Worm (Caenorhabditis elegans) whole organism, young adult: ENCODE measurements around the gene C09B8.3.
A peak's percentile ranks its signal among the peaks of the same experiment; 100 is the strongest.

ENCODE experiments used
- B0336.3 ChIP-seq: fragments of 200-800 bp; sonication (Bioruptor generic); IDR thresholded peaks from 2 replicates; pipeline ENCODE4 v1.3.6; 2022; ENCODE audit warnings: missing genetic modification characterization, missing compliant biosample characterization
- C17E4.6 ChIP-seq: fragments of 200-800 bp; sonication (Bioruptor generic); IDR thresholded peaks from 2 replicates; pipeline ENCODE4 v1.3.6; 2022; ENCODE audit warnings: missing genetic modification reagents, missing genetic modification characterization, missing compliant biosample characterization
- D2030.7 ChIP-seq: fragments of 200-800 bp; sonication (Bioruptor generic); IDR thresholded peaks from 2 replicates; pipeline ENCODE4 v1.3.6; 2022; ENCODE audit warnings: missing genetic modification reagents, missing genetic modification characterization, missing compliant biosample characterization
- F23B12.7 ChIP-seq: sonication (generic microtip); optimal IDR thresholded peaks from 2 replicates; lab custom pipeline; 2017; ENCODE audit warnings: missing genetic modification characterization, mild to moderate bottlenecking, missing compliant biosample characterization, antibody characterized with exemption, moderate library complexity; ENCODE audit not compliant: insufficient read depth
- F37B4.10 ChIP-seq: fragments of 200-800 bp; sonication (Bioruptor generic); IDR thresholded peaks from 2 replicates; pipeline ENCODE4 v1.3.6; 2022; ENCODE audit warnings: missing genetic modification characterization, missing compliant biosample characterization
- F39B2.1 ChIP-seq: fragments of 200-800 bp; sonication (Bioruptor generic); IDR thresholded peaks from 2 replicates; pipeline ENCODE4 v1.3.6; 2022; ENCODE audit warnings: missing genetic modification reagents, missing genetic modification characterization, missing compliant biosample characterization
- F57A8.1 ChIP-seq: fragments of 200-800 bp; sonication (Bioruptor generic); optimal IDR thresholded peaks from 2 replicates; lab custom pipeline; 2018; ENCODE audit warnings: mild to moderate bottlenecking, missing genetic modification characterization, moderate library complexity, missing compliant biosample characterization
- K12H6.12 ChIP-seq: fragments of 200-800 bp; sonication (Bioruptor generic); optimal IDR thresholded peaks from 2 replicates; lab custom pipeline; 2018; ENCODE audit warnings: mild to moderate bottlenecking, missing genetic modification characterization, missing compliant biosample characterization
- ZK185.1 ChIP-seq: sonication (generic microtip); optimal IDR thresholded peaks from 2 replicates; lab custom pipeline; 2016; ENCODE audit warnings: mild to moderate bottlenecking, missing genetic modification characterization, missing compliant biosample characterization; ENCODE audit not compliant: poor library complexity, severe bottlenecking
- akir-1 ChIP-seq: fragments of 200-800 bp; sonication (Bioruptor generic); optimal IDR thresholded peaks from 2 replicates; lab custom pipeline; 2018; ENCODE audit warnings: mild to moderate bottlenecking, missing genetic modification characterization, moderate library complexity, missing compliant biosample characterization
- aptf-2 ChIP-seq: fragments of 200-800 bp; sonication (Bioruptor generic); conservative IDR thresholded peaks from 2 replicates; pipeline ENCODE4 v1.3.6; 2022; ENCODE audit warnings: missing genetic modification reagents, missing genetic modification characterization, missing compliant biosample characterization
- athp-1 ChIP-seq: sonication (generic microtip); optimal IDR thresholded peaks from 2 replicates; lab custom pipeline; 2017; ENCODE audit warnings: mild to moderate bottlenecking, missing genetic modification characterization, missing compliant biosample characterization
- attf-3 ChIP-seq: fragments of 200-800 bp; sonication (Bioruptor generic); conservative IDR thresholded peaks from 2 replicates; pipeline ENCODE4 v1.3.6; 2022; ENCODE audit warnings: missing genetic modification reagents, missing genetic modification characterization, missing compliant biosample characterization
- bed-2 ChIP-seq: fragments of 200-800 bp; sonication (Bioruptor generic); IDR thresholded peaks from 2 replicates; pipeline ENCODE4 v1.3.6; 2022; ENCODE audit warnings: missing genetic modification reagents, missing genetic modification characterization, missing compliant biosample characterization
- ccch-3 ChIP-seq: fragments of 200-800 bp; sonication (Bioruptor generic); optimal IDR thresholded peaks from 2 replicates; lab custom pipeline; 2018; ENCODE audit warnings: mild to moderate bottlenecking, missing genetic modification characterization, missing compliant biosample characterization
- ceh-100 ChIP-seq: fragments of 200-800 bp; sonication (Bioruptor generic); IDR thresholded peaks from 2 replicates; pipeline ENCODE4 v1.3.6; 2022; ENCODE audit warnings: missing genetic modification reagents, missing genetic modification characterization, missing compliant biosample characterization
- ceh-79 ChIP-seq: sonication (generic microtip); optimal IDR thresholded peaks from 2 replicates; lab custom pipeline; 2017; ENCODE audit warnings: mild to moderate bottlenecking, missing genetic modification characterization, missing compliant biosample characterization
- dpff-1 ChIP-seq: sonication (generic microtip); optimal IDR thresholded peaks from 2 replicates; lab custom pipeline; 2017; ENCODE audit warnings: mild to moderate bottlenecking, missing genetic modification characterization, missing compliant biosample characterization
- efl-1 ChIP-seq: fragments of 150-350 bp; optimal IDR thresholded peaks from 2 replicates; lab custom pipeline; 2014; ENCODE audit warnings: missing biosample characterization, missing genetic modification reagents, missing genetic modification characterization
- egl-18 ChIP-seq: fragments of 200-800 bp; sonication (Bioruptor generic); IDR thresholded peaks from 2 replicates; pipeline ENCODE4 v1.3.6; 2022; ENCODE audit warnings: missing genetic modification reagents, missing genetic modification characterization, missing compliant biosample characterization
- egl-44 ChIP-seq: fragments of 200-800 bp; sonication (Bioruptor generic); IDR thresholded peaks from 2 replicates; pipeline ENCODE4 v1.3.6; 2022; ENCODE audit warnings: missing genetic modification reagents, missing genetic modification characterization, missing compliant biosample characterization
- ets-4 ChIP-seq: fragments of 200-800 bp; sonication (Bioruptor generic); optimal IDR thresholded peaks from 2 replicates; lab custom pipeline; 2018; ENCODE audit warnings: mild to moderate bottlenecking, missing genetic modification characterization, missing compliant biosample characterization
- gei-17 ChIP-seq: fragments of 200-800 bp; sonication (Bioruptor generic); optimal IDR thresholded peaks from 2 replicates; lab custom pipeline; 2018; ENCODE audit warnings: mild to moderate bottlenecking, missing genetic modification characterization, missing compliant biosample characterization
- hlh-12 ChIP-seq: sonication (generic microtip); optimal IDR thresholded peaks from 2 replicates; lab custom pipeline; 2016; ENCODE audit warnings: missing genetic modification characterization, missing compliant biosample characterization
- hlh-26 ChIP-seq: fragments of 200-800 bp; sonication (Bioruptor generic); conservative IDR thresholded peaks from 2 replicates; pipeline ENCODE4 v1.3.6; 2022; ENCODE audit warnings: missing genetic modification reagents, missing genetic modification characterization, missing compliant biosample characterization
- hmg-1.2 ChIP-seq: fragments of 200-800 bp; sonication (Bioruptor generic); IDR thresholded peaks from 2 replicates; pipeline ENCODE4 v1.3.6; 2022; ENCODE audit warnings: missing genetic modification reagents, missing genetic modification characterization, missing compliant biosample characterization
- hrde-1 ChIP-seq: sonication (generic microtip); optimal IDR thresholded peaks from 2 replicates; lab custom pipeline; 2016; ENCODE audit warnings: missing genetic modification characterization, mild to moderate bottlenecking, missing compliant biosample characterization, moderate library complexity, missing genotype, missing genetic modification reagents, borderline replicate concordance
- lag-1 ChIP-seq: fragments of 200-800 bp; sonication (Bioruptor generic); IDR thresholded peaks from 2 replicates; pipeline ENCODE4 v1.3.6; 2022; ENCODE audit warnings: missing genetic modification reagents, missing genetic modification characterization, missing compliant biosample characterization
- lin-35 ChIP-seq, 3 experiments: fragments of 150-350 bp in 2 of 3; sonication (generic microtip) in 1 of 3; optimal IDR thresholded peaks; 2 replicates each; lab custom pipeline; 2014 to 2018; ENCODE audit warnings: missing biosample characterization in 3 of 3, missing genetic modification characterization in 3 of 3, missing genetic modification reagents in 3 of 3
- lir-1 ChIP-seq: fragments of 200-800 bp; sonication (Bioruptor generic); conservative IDR thresholded peaks from 2 replicates; pipeline ENCODE4 v1.3.6; 2022; ENCODE audit warnings: missing genetic modification reagents, missing genetic modification characterization, missing compliant biosample characterization
- lsl-1 ChIP-seq: fragments of 200-800 bp; sonication (Bioruptor generic); optimal IDR thresholded peaks from 2 replicates; lab custom pipeline; 2018; ENCODE audit warnings: mild to moderate bottlenecking, missing genetic modification characterization, moderate library complexity, missing compliant biosample characterization
- madf-6 ChIP-seq: fragments of 200-800 bp; sonication (Bioruptor generic); IDR thresholded peaks from 2 replicates; pipeline ENCODE4 v1.3.6; 2022; ENCODE audit warnings: missing genetic modification reagents, missing genetic modification characterization, missing compliant biosample characterization
- nfya-1 ChIP-seq: sonication (generic microtip); optimal IDR thresholded peaks from 2 replicates; lab custom pipeline; 2017; ENCODE audit warnings: antibody characterized with exemption, missing compliant biosample characterization, missing genetic modification characterization, borderline replicate concordance; ENCODE audit not compliant: insufficient read depth
- nhr-27 ChIP-seq: fragments of 200-800 bp; sonication (Bioruptor generic); optimal IDR thresholded peaks from 2 replicates; lab custom pipeline; 2018; ENCODE audit warnings: mild to moderate bottlenecking, missing genetic modification characterization, moderate library complexity, missing compliant biosample characterization
- nhr-80 ChIP-seq: sonication (generic microtip); optimal IDR thresholded peaks from 2 replicates; lab custom pipeline; 2016; ENCODE audit warnings: missing genetic modification characterization, missing compliant biosample characterization
- nhr-90 ChIP-seq: sonication (generic microtip); optimal IDR thresholded peaks from 2 replicates; lab custom pipeline; 2016; ENCODE audit warnings: missing genotype, mild to moderate bottlenecking, missing genetic modification characterization, missing compliant biosample characterization
- pha-4 ChIP-seq: fragments of 150-350 bp; sonication (generic microtip); optimal IDR thresholded peaks from 2 replicates; lab custom pipeline; 2014; ENCODE audit warnings: missing biosample characterization, missing genetic modification reagents, missing genetic modification characterization
- sea-2 ChIP-seq: fragments of 200-800 bp; sonication (Bioruptor generic); IDR thresholded peaks from 2 replicates; pipeline ENCODE4 v1.3.6; 2022; ENCODE audit warnings: missing genetic modification characterization, missing compliant biosample characterization
- snpc-1.3 ChIP-seq: sonication (generic microtip); optimal IDR thresholded peaks from 2 replicates; lab custom pipeline; 2017; ENCODE audit warnings: missing genetic modification characterization, mild to moderate bottlenecking, missing compliant biosample characterization, antibody characterized with exemption, moderate library complexity, missing genotype, missing genetic modification reagents; ENCODE audit not compliant: insufficient read depth
- somi-1 ChIP-seq: fragments of 200-800 bp; sonication (Bioruptor generic); optimal IDR thresholded peaks from 2 replicates; lab custom pipeline; 2018; ENCODE audit warnings: mild to moderate bottlenecking, missing genetic modification characterization, missing compliant biosample characterization
- sptf-2 ChIP-seq: fragments of 200-800 bp; sonication (Bioruptor generic); optimal IDR thresholded peaks from 2 replicates; lab custom pipeline; 2018; ENCODE audit warnings: mild to moderate bottlenecking, missing genetic modification characterization, missing compliant biosample characterization
- zfh-2 ChIP-seq: fragments of 200-800 bp; sonication (Bioruptor generic); conservative IDR thresholded peaks from 2 replicates; pipeline ENCODE4 v1.3.6; 2022; ENCODE audit warnings: missing genetic modification reagents, missing genetic modification characterization, missing compliant biosample characterization
- ztf-18 ChIP-seq: sonication (generic microtip); optimal IDR thresholded peaks from 2 replicates; lab custom pipeline; 2016; ENCODE audit warnings: missing genotype, mild to moderate bottlenecking, missing genetic modification characterization, missing compliant biosample characterization
- ztf-28 ChIP-seq: fragments of 200-800 bp; sonication (Bioruptor generic); IDR thresholded peaks from 2 replicates; pipeline ENCODE4 v1.3.6; 2022; ENCODE audit warnings: missing genetic modification reagents, missing genetic modification characterization, missing compliant biosample characterization
- ztf-3 ChIP-seq: fragments of 200-800 bp; sonication (Bioruptor generic); optimal IDR thresholded peaks from 2 replicates; lab custom pipeline; 2018; ENCODE audit warnings: mild to moderate bottlenecking, missing genetic modification characterization, missing compliant biosample characterization

Gene C09B8.3

DNA sequence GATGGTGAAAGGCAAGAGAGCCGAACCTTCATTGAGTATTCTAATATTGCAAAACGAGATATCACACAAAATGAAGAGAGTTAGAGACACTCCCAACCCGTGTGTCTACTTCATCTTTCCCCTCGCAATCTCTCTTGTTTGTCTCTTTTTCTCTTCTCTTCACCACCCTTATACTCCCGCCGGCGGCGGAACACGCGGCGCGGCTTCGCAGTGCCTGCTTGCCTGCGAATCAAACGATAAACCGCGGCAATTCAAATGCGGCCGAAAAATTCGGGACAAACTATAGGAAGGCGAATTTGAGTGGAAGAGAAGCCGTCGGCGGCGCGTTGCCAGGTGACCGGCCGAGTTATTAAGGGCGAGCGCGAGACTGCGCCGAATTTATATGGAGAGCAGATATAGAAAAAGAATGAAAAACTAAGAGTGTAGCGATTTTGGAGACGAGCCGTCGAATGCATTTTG lies 25.9 kb downstream of the C09B8.3 start, which contains the start of gene klp-13 (continued):
- TF ChIP-seq nhr-90: no peak
- TF ChIP-seq hmg-1.2 (GFP tag; lab: Robert Waterston, UW): peak; percentile 87
- TF ChIP-seq B0336.3 (GFP tag; lab: Robert Waterston, UW): no peak; the same call in 1 of the 2 replicates
- TF ChIP-seq athp-1 (tag; lab: Kevin White, UChicago): no peak
- no peak for TF ChIP-seq hrde-1 (tag; lab: Kevin White, UChicago)
- TF ChIP-seq K12H6.12: peak; percentile 90
- no peak for TF ChIP-seq hlh-12 (tag; lab: Kevin White, UChicago)
- no peak for TF ChIP-seq nfya-1 (tag; lab: Kevin White, UChicago)
- TF ChIP-seq nhr-80: peak; percentile 70
- peak; percentile 61; the same call in 1 of the 2 replicates for TF ChIP-seq madf-6 (GFP tag; lab: Robert Waterston, UW)
- TF ChIP-seq sea-2: no peak
- no peak for TF ChIP-seq attf-3
- no peak for TF ChIP-seq lir-1 (GFP tag; lab: Robert Waterston, UW)
- peak; percentile 70 for TF ChIP-seq efl-1 (GFP tag; lab: Kevin White, UChicago)
- no peak for TF ChIP-seq ztf-3 (GFP tag; lab: Kevin White, UChicago)
- TF ChIP-seq D2030.7 (GFP tag; lab: Robert Waterston, UW): no peak
- TF ChIP-seq ceh-79 (tag; lab: Kevin White, UChicago): no peak
- no peak for TF ChIP-seq aptf-2 (GFP tag; lab: Robert Waterston, UW)
- TF ChIP-seq hlh-26 (GFP tag; lab: Robert Waterston, UW): no peak
- peak; percentile 50 for TF ChIP-seq F23B12.7 (tag; lab: Kevin White, UChicago)
- TF ChIP-seq zfh-2 (GFP tag; lab: Robert Waterston, UW): peak; percentile 97
- no peak for TF ChIP-seq pha-4 (tag; lab: Kevin White, UChicago)
- no peak for TF ChIP-seq lsl-1 (GFP tag; lab: Kevin White, UChicago)
- TF ChIP-seq egl-18 (GFP tag; lab: Robert Waterston, UW): no peak
- no peak for TF ChIP-seq F39B2.1
- peak in 1 of 3 experiments; percentile 83 for TF ChIP-seq lin-35 (GFP tag; optimal IDR thresholded peaks at IDR 0.05; lab: Kevin White, UChicago)
- TF ChIP-seq ztf-28 (GFP tag; lab: Robert Waterston, UW): no peak
- TF ChIP-seq snpc-1.3 (tag; lab: Kevin White, UChicago): no peak

DNA sequence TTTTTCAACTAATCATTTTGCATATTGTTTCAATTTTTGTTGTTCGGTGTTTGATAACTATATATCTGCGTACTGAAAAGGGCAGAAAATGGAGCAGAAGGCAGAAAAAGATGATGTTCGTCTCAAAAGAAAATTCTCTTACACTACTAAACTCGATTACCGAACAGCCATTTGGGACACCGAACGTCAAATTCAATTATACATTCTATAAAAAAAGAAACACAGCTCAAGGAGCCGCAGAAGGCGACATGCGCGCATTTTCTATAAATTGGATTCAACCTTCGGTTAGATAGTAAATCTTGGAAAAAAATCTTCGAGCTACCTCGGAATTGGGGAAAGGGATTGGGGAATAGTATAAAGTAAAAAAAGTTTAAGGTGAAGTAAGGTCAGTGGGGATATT lies 27.2 kb downstream of the C09B8.3 start:
- no peak for TF ChIP-seq K12H6.12
- no peak for TF ChIP-seq lag-1 (GFP tag; lab: Robert Waterston, UW)
- no peak for TF ChIP-seq F57A8.1 (GFP tag; lab: Kevin White, UChicago)
- TF ChIP-seq egl-44: no peak
- no peak for TF ChIP-seq nfya-1 (tag; lab: Kevin White, UChicago)

DNA sequence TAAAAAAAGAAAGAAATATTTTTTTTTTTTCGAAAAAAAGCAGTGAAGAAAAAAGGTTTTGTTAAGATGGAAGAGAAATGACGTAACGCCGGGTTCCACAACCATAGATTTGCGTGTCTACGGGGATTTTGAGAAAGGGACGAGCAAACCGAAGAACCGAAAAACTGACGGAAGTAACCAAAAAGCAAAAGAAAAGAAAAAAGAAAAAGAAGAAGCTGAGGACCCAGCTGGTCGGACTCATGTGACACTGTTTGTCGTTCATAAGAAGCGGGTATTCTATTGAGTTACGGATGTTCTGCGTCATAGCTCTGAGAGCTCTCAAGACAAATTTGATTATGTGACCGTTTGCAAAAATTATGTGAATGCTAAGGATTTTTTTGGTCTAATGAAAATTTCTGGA lies 27.7 kb downstream of the C09B8.3 start:
- TF ChIP-seq hmg-1.2 (GFP tag; lab: Robert Waterston, UW) (0 out of 2 replicates have a peak, but pooled peaks have one; percentile 13), ccch-3 (no peak), dpff-1 (tag; lab: Kevin White, UChicago) (no peak), ztf-18 (tag; lab: Kevin White, UChicago) (no peak), gei-17 (GFP tag; lab: Kevin White, UChicago) (no peak), nhr-80 (no peak), C17E4.6 (GFP tag; lab: Robert Waterston, UW) (no peak), sptf-2 (GFP tag; lab: Kevin White, UChicago) (no peak), ceh-100 (GFP tag; lab: Robert Waterston, UW) (no peak), zfh-2 (GFP tag; lab: Robert Waterston, UW) (no peak), ets-4 (GFP tag; lab: Kevin White, UChicago) (no peak), somi-1 (GFP tag; lab: Kevin White, UChicago) (no peak), akir-1 (no peak), nhr-27 (tag; lab: Kevin White, UChicago) (no peak), F23B12.7 (tag; lab: Kevin White, UChicago) (no peak), snpc-1.3 (tag; lab: Kevin White, UChicago) (no peak), F37B4.10 (no peak), D2030.7 (GFP tag; lab: Robert Waterston, UW) (no peak), bed-2 (GFP tag; lab: Robert Waterston, UW) (no peak), ZK185.1 (no peak)
